Fruit fly (Drosophila melanogaster) whole organism, prepupa: ENCODE data around the gene CG8543.
A peak's percentile ranks its signal among the peaks of the same experiment; 100 is the strongest.

Source experiments
- CG3919 ChIP-seq: fragments of 200-800 bp; sonication (Bioruptor generic); optimal IDR thresholded peaks from 3 replicates; lab custom pipeline; 2016; ENCODE audit warnings: missing biosample characterization, missing genetic modification characterization
- CG6854 ChIP-seq: fragments of 200-800 bp; sonication (Bioruptor generic); optimal IDR thresholded peaks from 2 replicates; lab custom pipeline; 2017; ENCODE audit warnings: missing biosample characterization, mild to moderate bottlenecking, missing genetic modification characterization
- CG7368 ChIP-seq: fragments of 200-800 bp; sonication (Bioruptor generic); optimal IDR thresholded peaks from 3 replicates; lab custom pipeline; 2016; ENCODE audit warnings: missing biosample characterization, missing genetic modification characterization
- CG8632 ChIP-seq: fragments of 200-800 bp; sonication (Bioruptor generic); optimal IDR thresholded peaks from 3 replicates; lab custom pipeline; 2016; ENCODE audit warnings: missing biosample characterization, missing genetic modification characterization
- Eip75B ChIP-seq: fragments of 200-800 bp; sonication (Bioruptor generic); optimal IDR thresholded peaks from 3 replicates; lab custom pipeline; 2016; ENCODE audit warnings: missing biosample characterization, missing genetic modification characterization
- Gug ChIP-seq: fragments of 200-800 bp; sonication (Bioruptor generic); IDR thresholded peaks from 2 replicates; pipeline ENCODE4 v1.3.6; 2022; ENCODE audit warnings: missing biosample characterization, missing genetic modification characterization
- Hr39 ChIP-seq: fragments of 200-800 bp; sonication (Bioruptor generic); optimal IDR thresholded peaks from 2 replicates; lab custom pipeline; 2016; ENCODE audit warnings: missing biosample characterization, missing genetic modification characterization
- Sox102F ChIP-seq: fragments of 200-800 bp; sonication (Bioruptor generic); optimal IDR thresholded peaks from 2 replicates; lab custom pipeline; 2016; ENCODE audit warnings: missing biosample characterization, mild to moderate bottlenecking, missing genetic modification characterization
- esn ChIP-seq: fragments of 200-800 bp; sonication (Bioruptor generic); optimal IDR thresholded peaks from 2 replicates; lab custom pipeline; 2016; ENCODE audit warnings: missing biosample characterization, mild to moderate bottlenecking, missing genetic modification characterization, moderate library complexity
- spab ChIP-seq: fragments of 200-800 bp; sonication (Bioruptor generic); optimal IDR thresholded peaks from 2 replicates; lab custom pipeline; 2017; ENCODE audit warnings: missing biosample characterization, mild to moderate bottlenecking, missing genetic modification characterization, missing genetic modification reagents

DNA sequence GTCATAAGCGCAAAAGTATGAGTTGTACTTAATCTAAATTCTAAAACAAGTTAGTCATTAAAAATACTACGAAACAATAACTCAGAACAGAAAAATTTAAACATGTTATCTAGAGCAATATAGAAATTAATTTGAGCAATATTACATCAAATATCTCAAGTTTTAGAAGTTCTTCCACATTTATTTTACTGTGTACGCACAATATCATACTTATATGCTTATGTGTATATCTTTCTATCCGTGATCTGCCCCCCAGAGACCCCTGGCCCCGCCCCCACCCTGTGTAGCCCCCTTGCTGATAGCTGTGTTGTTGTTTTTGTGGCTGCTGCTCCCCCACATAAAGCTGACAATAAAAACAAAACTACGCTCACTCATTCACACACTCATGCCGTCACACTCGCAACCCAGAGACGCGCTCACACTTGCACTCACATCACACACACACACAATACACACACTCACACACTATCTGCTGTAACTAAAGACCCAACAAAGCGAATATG is 36.7 kb downstream of the CG8543 start:
- TF ChIP-seq CG6854 (GFP tag; lab: Kevin White, UChicago) (no peak), Hr39 (no peak), CG3919 (GFP tag; lab: Kevin White, UChicago) (no peak), esn (GFP tag; lab: Kevin White, UChicago) (no peak), CG7368 (GFP tag; lab: Kevin White, UChicago) (no peak), Gug (GFP tag; lab: Robert Waterston, UW) (peak; percentile 68), spab (GFP tag; lab: Kevin White, UChicago) (peak; percentile 22), CG8632 (GFP tag; lab: Kevin White, UChicago) (no peak), Sox102F (GFP tag; lab: Kevin White, UChicago) (no peak), Eip75B (GFP tag; lab: Kevin White, UChicago) (no peak)
